Fruit fly (Drosophila melanogaster) whole organism, embryonic: Measurements from ENCODE around the gene CG12728.
A peak's percentile ranks its signal among the peaks of the same experiment; 100 is the strongest.

Experiments used
- CG14050 ChIP-seq: fragments of 200-800 bp; sonication (Bioruptor generic); IDR thresholded peaks from 3 replicates; pipeline ENCODE4 v1.3.6; 2022; ENCODE audit warnings: missing biosample characterization, missing genetic modification characterization
- Dref ChIP-seq: fragments of 200-800 bp; sonication (Bioruptor generic); IDR thresholded peaks from 2 replicates; pipeline ENCODE4 v1.3.6; 2022; ENCODE audit warnings: missing biosample characterization, missing genetic modification characterization
- E2f2 ChIP-seq: fragments of 200-800 bp; sonication (Bioruptor generic); IDR thresholded peaks from 2 replicates; pipeline ENCODE4 v1.3.6; 2022; ENCODE audit warnings: missing biosample characterization, missing genetic modification characterization
- Pdp1 ChIP-seq, 2 experiments: fragments of 200-800 bp; sonication (Bioruptor generic); optimal IDR thresholded peaks; 3 replicates each; lab custom pipeline; 2016; ENCODE audit warnings: missing biosample characterization in 2 of 2, missing genetic modification characterization in 2 of 2, mild to moderate bottlenecking in 1 of 2, moderate library complexity in 1 of 2

dm6 chrX:5924378-5924777 lies 18.0 kb upstream of the CG12728 start:
- TF ChIP-seq Pdp1 (GFP tag; optimal IDR thresholded peaks at IDR 0.05; lab: Kevin White, UChicago): no peak
- no peak for TF ChIP-seq Dref (GFP tag; lab: Robert Waterston, UW)
- TF ChIP-seq CG14050 (GFP tag; lab: Robert Waterston, UW): no peak
- 0 out of 2 replicates have a peak, but pooled peaks have one; percentile 14 for TF ChIP-seq E2f2 (GFP tag; lab: Robert Waterston, UW)
